Fruit fly (Drosophila melanogaster) Kc167 (cell line): Measurements from ENCODE around the gene CG14868.

Experiments used
- Myc ChIP-seq: fragments of >200 bp; optimal IDR thresholded peaks from 2 replicates; lab custom pipeline; 2017; ENCODE audit warnings: missing external identifiers
- Sin3A ChIP-seq: fragments of >200 bp; optimal IDR thresholded peaks from 2 replicates; lab custom pipeline; 2018; ENCODE audit warnings: missing external identifiers
- h ChIP-seq: fragments of >200 bp; optimal IDR thresholded peaks from 3 replicates; lab custom pipeline; 2018; ENCODE audit warnings: missing external identifiers
- insv ChIP-seq: fragments of >200 bp; optimal IDR thresholded peaks from 3 replicates; lab custom pipeline; 2018; ENCODE audit warnings: missing external identifiers
- psq ChIP-seq: fragments of >200 bp; optimal IDR thresholded peaks from 2 replicates; lab custom pipeline; 2017; ENCODE audit warnings: missing external identifiers
- ttk ChIP-seq: sonication (Bioruptor generic); optimal IDR thresholded peaks from 2 replicates; lab custom pipeline; 2017; ENCODE audit warnings: missing external identifiers

CG14868 gene

DNA sequence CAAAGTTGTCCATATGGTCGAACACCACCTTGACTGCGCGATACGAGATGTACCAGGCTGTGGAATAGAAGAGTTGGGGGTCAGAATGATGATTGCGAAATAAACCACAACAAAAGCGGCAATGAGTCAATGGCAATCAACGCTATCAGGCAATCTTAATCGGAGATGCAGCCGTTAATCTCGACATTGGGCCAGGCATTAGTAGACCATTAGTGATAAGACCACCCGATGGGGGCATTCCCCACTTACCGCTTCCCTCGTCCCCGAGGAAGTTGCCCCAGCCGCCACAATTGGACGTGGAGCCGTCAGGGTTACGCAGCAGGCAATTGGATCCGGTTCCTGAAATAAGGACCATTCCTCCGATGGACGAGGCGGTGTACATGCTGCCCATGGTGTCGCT, 30.6 kb downstream of the CG14868 start:
- no peak for TF ChIP-seq Sin3A (lab: Kevin White, UChicago)
- TF ChIP-seq h (lab: Kevin White, UChicago): no peak
- TF ChIP-seq insv: no peak
- TF ChIP-seq ttk (lab: Kevin White, UChicago): no peak
- TF ChIP-seq Myc (lab: Kevin White, UChicago): no peak
- TF ChIP-seq psq (lab: Kevin White, UChicago): no peak

DNA sequence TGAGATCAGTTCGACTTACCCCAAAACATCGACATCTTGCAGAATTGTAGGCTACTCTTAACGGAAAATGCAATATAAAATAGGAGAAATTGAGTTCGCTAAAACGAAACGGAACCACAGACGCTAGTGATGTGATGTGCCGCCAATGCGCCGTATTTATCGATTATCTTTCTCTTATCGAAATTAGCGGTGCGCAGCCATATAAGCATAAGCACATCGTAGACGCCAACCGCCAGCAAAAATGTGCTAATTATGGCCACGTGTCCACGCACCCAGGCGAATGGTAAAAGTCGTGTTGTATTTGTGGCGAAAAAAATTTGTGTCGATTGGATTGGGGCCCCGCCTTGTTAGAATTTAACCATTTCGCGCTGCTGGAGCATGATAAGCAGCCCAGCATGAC, 36.8 kb downstream of the CG14868 start, which contains the start of the genes Fkbp39 and Cyfip:
Fkbp39 (minus strand) TSS at position 140 of the 400 bp plus-strand sequence.
Cyfip (plus strand) TSS at position 273 of the 400 bp plus-strand sequence.
- TF ChIP-seq psq (lab: Kevin White, UChicago): no peak
- TF ChIP-seq h (lab: Kevin White, UChicago): no peak
- TF ChIP-seq ttk (lab: Kevin White, UChicago): no peak
- TF ChIP-seq Myc (lab: Kevin White, UChicago): no peak
- no peak for TF ChIP-seq insv
- TF ChIP-seq Sin3A (lab: Kevin White, UChicago): no peak

DNA sequence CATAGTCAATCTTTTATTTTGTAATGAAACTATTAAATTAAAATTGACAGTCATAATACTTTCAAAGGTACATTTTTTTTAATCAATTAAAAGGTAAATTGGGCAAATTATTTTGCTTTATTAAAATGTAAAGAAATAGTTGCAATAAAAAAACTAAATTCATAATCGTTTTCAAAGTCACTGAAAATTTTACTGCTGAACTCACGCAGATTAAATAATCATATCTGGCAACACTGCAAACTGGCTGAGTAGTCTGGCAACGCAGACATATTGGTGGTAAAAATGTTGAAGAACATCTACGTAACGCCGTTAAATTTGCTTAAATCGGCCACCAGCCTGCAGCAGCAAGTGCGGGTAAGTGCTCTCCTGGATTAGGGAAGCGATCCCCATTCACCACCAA, 39.3 kb downstream of the CG14868 start, which contains the start of gene mRpL9:
mRpL9 (plus strand) TSS at position 267 of the 400 bp plus-strand sequence.
- no peak for TF ChIP-seq Sin3A (lab: Kevin White, UChicago)

- TF ChIP-seq h (lab: Kevin White, UChicago): no peak
- no peak for TF ChIP-seq insv
- no peak for TF ChIP-seq ttk (lab: Kevin White, UChicago)
- no peak for TF ChIP-seq Myc (lab: Kevin White, UChicago)
- no peak for TF ChIP-seq psq (lab: Kevin White, UChicago)
- TF ChIP-seq Sin3A (lab: Kevin White, UChicago): no peak
Measured at dm6 chr3R:15328083-15328779, 41.5 kb downstream of the CG14868 start, which contains the start of the genes CG6236 and ea. Gene CG6236 (minus strand): TSS chr3R:15328269. Gene ea (plus strand): TSS chr3R:15328729.

DNA sequence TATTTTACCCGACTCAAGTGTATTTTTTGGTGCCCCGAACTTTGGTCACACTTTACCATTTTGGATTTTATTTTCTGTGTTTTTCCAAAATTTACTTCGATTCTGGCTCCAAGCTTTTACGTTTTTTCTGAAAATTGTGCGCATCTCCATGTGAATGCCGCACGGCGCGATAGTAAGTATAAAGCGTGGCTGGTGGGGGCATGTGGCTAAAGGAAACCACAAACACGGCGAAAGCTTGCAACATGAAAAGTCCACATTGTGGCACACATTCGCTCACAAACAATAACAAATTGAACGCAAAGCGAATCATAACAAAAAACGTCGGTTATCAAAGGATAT, 49.0 kb downstream of the CG14868 start, which contains the start of gene ear:
ear (plus strand) TSS at position 10 of the 339 bp plus-strand sequence.
- TF ChIP-seq Sin3A (lab: Kevin White, UChicago): no peak
- TF ChIP-seq h (lab: Kevin White, UChicago): no peak
- no peak for TF ChIP-seq ttk (lab: Kevin White, UChicago)
- no peak for TF ChIP-seq Myc (lab: Kevin White, UChicago)
- TF ChIP-seq insv: no peak
- TF ChIP-seq psq (lab: Kevin White, UChicago): no peak

DNA sequence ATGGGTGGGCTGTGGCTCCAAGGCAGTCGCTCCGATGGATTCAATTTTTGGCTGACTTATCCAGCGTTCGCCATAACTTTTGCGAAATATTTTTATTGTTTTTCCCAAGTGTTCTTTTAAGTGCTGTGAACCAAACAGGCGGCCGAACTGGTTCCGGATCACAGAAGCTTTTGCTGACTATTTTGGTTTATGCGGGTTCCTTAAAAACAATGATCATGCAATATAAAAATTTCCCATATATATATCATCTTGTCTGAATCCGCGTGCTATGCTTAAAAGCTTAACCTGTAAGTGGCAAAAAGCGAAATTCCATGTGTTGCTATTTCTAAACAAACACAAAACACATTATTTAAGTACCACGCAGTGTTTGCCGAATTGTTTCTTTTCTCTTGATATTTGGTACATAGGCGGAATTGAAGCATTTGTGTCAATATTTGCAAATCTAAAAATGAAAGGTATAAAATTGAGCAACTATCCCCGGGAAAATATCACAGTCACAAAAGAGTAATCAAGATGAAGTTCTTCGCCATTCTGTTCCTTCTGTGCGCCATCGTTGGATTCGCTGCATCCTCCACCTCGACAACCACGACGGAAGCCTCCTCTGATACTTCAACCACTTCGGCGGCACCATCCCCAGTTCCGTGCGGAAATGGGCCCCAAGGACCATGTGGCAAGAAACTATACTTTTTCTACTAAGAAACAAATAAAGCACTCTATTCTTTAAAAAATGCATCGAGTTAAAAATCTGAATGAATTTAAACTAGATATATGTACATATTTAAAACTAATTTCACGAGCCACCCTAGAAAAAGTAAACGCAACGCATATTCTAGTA, 49.6 kb downstream of the CG14868 start, which contains the start of the genes CG6276 and CG44040:
CG6276 (minus strand) TSS at position 158 of the 835 bp plus-strand sequence.
CG44040 (plus strand) TSS at position 467 of the 835 bp plus-strand sequence.
- TF ChIP-seq ttk (lab: Kevin White, UChicago) (no peak), insv (no peak), Myc (lab: Kevin White, UChicago) (no peak), psq (lab: Kevin White, UChicago) (no peak), h (lab: Kevin White, UChicago) (no peak), Sin3A (lab: Kevin White, UChicago) (no peak)
